Fruit fly (Drosophila melanogaster): Measurements from ENCODE around the gene CG15458.

CG15458 gene

dm6 chrX:20394066-20394913 lies 19.7 kb downstream of the CG15458 start, which contains the start of gene HERC2 (continued):
- TF ChIP-seq NK7.1 (GFP tag; optimal IDR thresholded peaks at IDR 0.05): no peak
- peak; percentile 43 for TF ChIP-seq slp2 (GFP tag; optimal IDR thresholded peaks at IDR 0.05)
- no peak for TF ChIP-seq CG7271 (tag; optimal IDR thresholded peaks at IDR 0.05)
- peak; percentile 7 for TF ChIP-seq nerfin-1 (tag; optimal IDR thresholded peaks at IDR 0.05)
- peak; percentile 45 for TF ChIP-seq nmo (GFP tag; optimal IDR thresholded peaks at IDR 0.05)
- TF ChIP-seq D19A (tag; optimal IDR thresholded peaks at IDR 0.05): no peak
- no peak for TF ChIP-seq CG17359 (tag; optimal IDR thresholded peaks at IDR 0.05)
- no peak for TF ChIP-seq Atf6 (GFP tag; IDR thresholded peaks at IDR 0.05)
- no peak for TF ChIP-seq CG6854 (GFP tag; optimal IDR thresholded peaks at IDR 0.05)
- TF ChIP-seq pan (optimal IDR thresholded peaks at IDR 0.05): no peak
- TF ChIP-seq pan (GFP tag; optimal IDR thresholded peaks at IDR 0.05 in 1 of 2, IDR thresholded peaks at IDR 0.05 in 1 of 2): peak in 1 of 2 experiments; percentile 56
- peak; percentile 57 for TF ChIP-seq CG11247 (GFP tag; IDR thresholded peaks at IDR 0.05)
- TF ChIP-seq CG4617 (GFP tag; optimal IDR thresholded peaks at IDR 0.05; ENCODE audit: borderline replicate concordance): peak; percentile 66
- peak; percentile 74; the same call in 2 of the 4 replicates for TF ChIP-seq Gug (GFP tag; IDR thresholded peaks at IDR 0.05)
- TF ChIP-seq Ets97D (GFP tag; optimal IDR thresholded peaks at IDR 0.05): peak; percentile 41
- 0 out of 3 replicates have a peak, but pooled peaks have one; percentile 18 for TF ChIP-seq CG2889 (GFP tag; IDR thresholded peaks at IDR 0.05)
- TF ChIP-seq CG34224 (GFP tag; IDR thresholded peaks at IDR 0.05; ENCODE audit: partially characterized antibody): peak; percentile 83
- peak; percentile 61; the same call in 1 of the 2 replicates for TF ChIP-seq Xrp1 (GFP tag; IDR thresholded peaks at IDR 0.05)
- TF ChIP-seq exex (tag; optimal IDR thresholded peaks at IDR 0.05): no peak
- peak; percentile 85 for TF ChIP-seq knrl (GFP tag; IDR thresholded peaks at IDR 0.05; ENCODE audit: partially characterized antibody)
- TF ChIP-seq Dek (tag; optimal IDR thresholded peaks at IDR 0.05): peak; percentile 12
- TF ChIP-seq CG10366 (GFP tag; IDR thresholded peaks at IDR 0.05): peak; percentile 52
- peak; percentile 82 for TF ChIP-seq hbn (GFP tag; IDR thresholded peaks at IDR 0.05; ENCODE audit: partially characterized antibody)
- TF ChIP-seq Lhr (GFP tag; optimal IDR thresholded peaks at IDR 0.05): no peak
- peak; percentile 5 for TF ChIP-seq Sin3A (optimal IDR thresholded peaks at IDR 0.05)
- TF ChIP-seq tll (GFP tag; optimal IDR thresholded peaks at IDR 0.05): no peak
- peak; percentile 25 for TF ChIP-seq p53 (GFP tag; optimal IDR thresholded peaks at IDR 0.05)
- TF ChIP-seq gem (tag; optimal IDR thresholded peaks at IDR 0.05): no peak
- TF ChIP-seq ap (GFP tag; IDR thresholded peaks at IDR 0.05): 0 out of 2 replicates have a peak, but pooled peaks have one; percentile 31
- peak in 1 of 2 experiments; percentile 40 for TF ChIP-seq bsh (GFP tag; optimal IDR thresholded peaks at IDR 0.05)
- no peak for TF ChIP-seq CrebB (tag; optimal IDR thresholded peaks at IDR 0.05)
- TF ChIP-seq fd64A (GFP tag; optimal IDR thresholded peaks at IDR 0.05): no peak
- TF ChIP-seq Atf3 (GFP tag; optimal IDR thresholded peaks at IDR 0.05): peak; percentile 41
- TF ChIP-seq zf30C (GFP tag; optimal IDR thresholded peaks at IDR 0.05): no peak
- TF ChIP-seq vfl (GFP tag; optimal IDR thresholded peaks at IDR 0.05): no peak
- TF ChIP-seq PHDP (tag; optimal IDR thresholded peaks at IDR 0.05): no peak
- TF ChIP-seq CG2129 (GFP tag; IDR thresholded peaks at IDR 0.05; ENCODE audit: partially characterized antibody): peak; percentile 69
- no peak for TF ChIP-seq Lim3 (GFP tag; IDR thresholded peaks at IDR 0.05)
- peak; percentile 82 for TF ChIP-seq slbo (GFP tag; IDR thresholded peaks at IDR 0.05)
- no peak for TF ChIP-seq pfk (GFP tag; optimal IDR thresholded peaks at IDR 0.05)
- TF ChIP-seq lab (GFP tag; optimal IDR thresholded peaks at IDR 0.05): no peak
- TF ChIP-seq Awh (GFP tag; IDR thresholded peaks at IDR 0.05): no peak
- no peak for TF ChIP-seq Rx (GFP tag; IDR thresholded peaks at IDR 0.05)
- no peak for TF ChIP-seq az2 (GFP tag; optimal IDR thresholded peaks at IDR 0.05)
- TF ChIP-seq sr (GFP tag; IDR thresholded peaks at IDR 0.05): no peak
- TF ChIP-seq mirr (GFP tag; optimal IDR thresholded peaks at IDR 0.05): no peak
- TF ChIP-seq CG8089 (GFP tag; optimal IDR thresholded peaks at IDR 0.05): peak; percentile 21
- TF ChIP-seq onecut (GFP tag; IDR thresholded peaks at IDR 0.05): no peak; the same call in 1 of the 2 replicates
- no peak for TF ChIP-seq sima (GFP tag; optimal IDR thresholded peaks at IDR 0.05)

All from whole organism, embryonic.